Worm (Caenorhabditis elegans): ENCODE measurements around the gene C16C8.19.

DNA sequence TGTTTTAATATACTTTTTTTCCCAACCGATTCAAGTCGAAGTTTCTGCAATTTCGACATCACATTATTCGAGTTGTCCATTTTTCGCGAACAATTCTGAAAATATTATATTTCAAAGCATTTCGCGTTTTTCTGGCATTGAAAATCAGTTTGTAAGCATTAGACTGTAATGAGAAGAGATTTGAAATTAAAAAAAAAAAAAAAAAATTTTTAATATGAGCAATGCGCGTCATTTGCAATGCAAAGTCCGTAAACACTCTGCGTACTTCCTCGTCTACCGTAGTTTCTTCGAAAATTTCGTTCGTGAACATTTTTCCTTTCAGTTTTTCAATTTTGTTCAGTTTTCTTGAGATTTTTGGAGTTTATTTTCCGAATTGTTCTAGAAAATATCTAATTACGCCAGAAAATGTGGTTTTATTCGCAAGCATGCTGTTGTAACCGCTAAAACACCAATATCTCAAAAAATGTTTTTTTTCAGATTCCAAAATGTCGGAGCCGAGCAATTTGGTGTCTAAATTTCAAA lies 12.9 kb upstream of the C16C8.19 start, which contains the start of the genes C16C8.5 and C16C8.16:
- TF ChIP-seq unc-39 (tag; optimal IDR thresholded peaks at IDR 0.05) (no peak), unc-55 (GFP tag; optimal IDR thresholded peaks at IDR 0.05) (no peak), ceh-82 (tag; optimal IDR thresholded peaks at IDR 0.05) (no peak), sma-9 (GFP tag; optimal IDR thresholded peaks at IDR 0.05) (no peak), sma-9 (tag; optimal IDR thresholded peaks at IDR 0.05) (no peak), unc-62 (GFP tag; optimal IDR thresholded peaks at IDR 0.05) (no peak), nhr-129 (tag; optimal IDR thresholded peaks at IDR 0.05) (no peak), zag-1 (tag; optimal IDR thresholded peaks at IDR 0.05) (no peak), skn-1 (tag; optimal IDR thresholded peaks at IDR 0.05) (no peak), ztf-11 (tag; optimal IDR thresholded peaks at IDR 0.05) (no peak), gmeb-1 (tag; optimal IDR thresholded peaks at IDR 0.05) (no peak), nhr-25 (tag; optimal IDR thresholded peaks at IDR 0.05) (no peak), nhr-77 (tag; optimal IDR thresholded peaks at IDR 0.05) (no peak), ama-1 (optimal IDR thresholded peaks at IDR 0.05) (no peak)

Data from whole organism, L2 larva.